Fruit fly (Drosophila melanogaster): ENCODE measurements around the gene Tsp97E.

DNA sequence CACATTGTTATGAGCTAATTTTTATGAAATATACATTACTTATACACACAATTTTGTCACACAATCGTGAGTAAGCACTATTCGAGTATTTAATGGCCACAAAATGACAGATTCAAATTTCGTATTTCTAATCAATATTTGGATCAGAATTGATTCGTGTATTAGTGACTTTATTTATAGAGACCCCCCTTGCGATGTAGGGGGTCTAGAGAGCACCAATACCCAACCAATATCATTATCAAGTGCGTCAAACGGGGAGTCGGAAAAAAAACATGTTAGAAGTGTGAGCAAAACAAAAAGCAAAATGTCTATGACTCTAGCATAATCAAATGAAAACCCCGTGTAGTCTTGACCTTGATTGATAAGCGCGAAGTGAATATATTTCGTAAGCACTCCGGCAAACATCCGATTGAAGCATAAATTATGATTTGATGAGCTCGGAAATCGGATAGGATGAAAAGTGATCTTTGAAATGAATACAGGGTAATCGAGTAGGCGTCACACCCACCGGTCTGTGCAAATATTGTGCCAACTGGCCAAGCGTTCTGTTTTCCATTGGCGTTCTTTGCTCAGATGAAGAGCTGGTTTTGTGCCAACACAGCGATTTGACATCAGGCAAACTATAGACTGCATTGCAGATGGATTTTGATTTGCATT, 12.3 kb downstream of the Tsp97E start:
- TF ChIP-seq Abd-B (GFP tag; optimal IDR thresholded peaks at IDR 0.05) (no peak), Myc (optimal IDR thresholded peaks at IDR 0.05) (no peak), pan (optimal IDR thresholded peaks at IDR 0.05) (no peak), psq (GFP tag; optimal IDR thresholded peaks at IDR 0.05) (no peak), usp (GFP tag; optimal IDR thresholded peaks at IDR 0.05) (no peak), h (GFP tag; optimal IDR thresholded peaks at IDR 0.05) (no peak), HLH106 (tag; optimal IDR thresholded peaks at IDR 0.05) (no peak), Rel (GFP tag; optimal IDR thresholded peaks at IDR 0.05) (no peak), Rel (tag; optimal IDR thresholded peaks at IDR 0.05) (no peak), CrebA (GFP tag; optimal IDR thresholded peaks at IDR 0.05; ENCODE audit: borderline replicate concordance) (no peak), CG9705 (GFP tag; optimal IDR thresholded peaks at IDR 0.05) (no peak), rgr (GFP tag; optimal IDR thresholded peaks at IDR 0.05) (no peak), br (GFP tag; optimal IDR thresholded peaks at IDR 0.05) (no peak), dsf (GFP tag; optimal IDR thresholded peaks at IDR 0.05; ENCODE audit: borderline replicate concordance) (no peak), Dfd (GFP tag; optimal IDR thresholded peaks at IDR 0.05) (no peak)
